Worm (Caenorhabditis elegans): ENCODE data around the gene ceh-16.

DNA sequence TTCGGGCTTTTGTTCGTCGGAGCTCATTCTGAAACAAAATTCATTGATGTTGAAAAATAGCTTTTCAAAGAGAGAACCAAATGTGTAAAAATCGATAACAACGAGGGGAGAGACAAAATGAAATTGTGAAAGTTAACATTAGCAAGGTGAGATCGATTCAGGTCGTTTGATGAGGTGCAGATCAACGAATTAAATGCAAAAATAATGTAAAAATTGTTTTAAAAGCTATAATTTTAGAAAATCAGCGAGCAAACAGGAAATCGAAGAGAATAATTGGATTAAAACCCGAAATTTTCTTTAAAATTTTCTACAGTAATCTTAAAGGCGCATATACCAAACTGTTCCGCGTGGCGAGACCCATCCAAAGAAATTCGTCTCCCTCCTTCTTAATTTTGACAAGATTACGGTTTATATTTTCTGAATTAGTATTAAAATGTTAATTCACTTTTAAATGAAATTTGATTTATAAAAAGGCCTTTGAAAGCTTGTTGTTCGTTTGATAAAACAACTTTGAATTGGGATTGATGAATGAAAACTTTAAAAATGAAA lies 4.0 kb upstream of the ceh-16 start, which contains the start of gene C13G5.2:
- no peak for TF ChIP-seq ets-4 (tag; optimal IDR thresholded peaks at IDR 0.05)
- no peak for TF ChIP-seq elt-4 (tag; optimal IDR thresholded peaks at IDR 0.05)
- no peak for TF ChIP-seq sox-2 (GFP tag; IDR thresholded peaks at IDR 0.05)
- no peak for TF ChIP-seq unc-3 (GFP tag; conservative IDR thresholded peaks at IDR 0.05)
- no peak for TF ChIP-seq unc-3 (tag; optimal IDR thresholded peaks at IDR 0.05)
- no peak for TF ChIP-seq pag-3 (tag; optimal IDR thresholded peaks at IDR 0.05; ENCODE audit: borderline replicate concordance)
- TF ChIP-seq pros-1 (tag; optimal IDR thresholded peaks at IDR 0.05): no peak
- no peak for TF ChIP-seq tbx-2 (tag; optimal IDR thresholded peaks at IDR 0.05)
- no peak for TF ChIP-seq syd-9 (tag; optimal IDR thresholded peaks at IDR 0.05)
- no peak for TF ChIP-seq lim-6 (tag; optimal IDR thresholded peaks at IDR 0.05)
- no peak for TF ChIP-seq nfya-1 (tag; optimal IDR thresholded peaks at IDR 0.05)
